Worm (Caenorhabditis elegans): Measurements from ENCODE around the gene E02A10.3.

The E02A10.3 gene

DNA sequence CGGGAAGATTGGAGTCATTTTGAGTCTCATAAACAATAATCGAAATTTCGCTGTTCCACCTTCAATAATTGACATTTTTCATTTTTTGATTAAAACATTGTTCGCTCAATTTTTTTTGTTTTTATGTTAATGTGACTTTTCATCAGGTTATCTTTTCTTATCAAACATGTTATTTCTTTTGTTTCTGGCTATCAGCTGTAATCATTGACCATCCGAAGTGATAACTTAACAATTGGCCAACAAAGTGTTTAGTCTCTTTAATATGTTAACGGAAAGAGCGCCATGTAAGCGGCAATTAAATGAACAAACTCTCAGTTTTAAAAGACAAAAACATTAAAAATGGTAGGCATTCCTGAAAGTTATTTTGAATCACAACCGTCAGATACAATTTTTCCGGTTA lies 54.7 kb downstream of the E02A10.3 start:
- TF ChIP-seq ztf-1 (GFP tag; conservative IDR thresholded peaks at IDR 0.05): no peak
- no peak for TF ChIP-seq ztf-11 (tag; optimal IDR thresholded peaks at IDR 0.05)
- TF ChIP-seq elt-1 (tag; optimal IDR thresholded peaks at IDR 0.05): no peak
- no peak for TF ChIP-seq zag-1 (tag; optimal IDR thresholded peaks at IDR 0.05)
- no peak for TF ChIP-seq peb-1 (tag; optimal IDR thresholded peaks at IDR 0.05)
- no peak for TF ChIP-seq nhr-21 (tag; optimal IDR thresholded peaks at IDR 0.05)
- TF ChIP-seq lin-11 (tag; optimal IDR thresholded peaks at IDR 0.05): no peak
- no peak for TF ChIP-seq ztf-4 (tag; optimal IDR thresholded peaks at IDR 0.05)
- no peak for TF ChIP-seq egl-27 (tag; optimal IDR thresholded peaks at IDR 0.05)
- no peak for TF ChIP-seq nhr-10 (tag; optimal IDR thresholded peaks at IDR 0.05)
- TF ChIP-seq sma-3 (GFP tag; optimal IDR thresholded peaks at IDR 0.05): no peak
- TF ChIP-seq mbf-1 (tag; optimal IDR thresholded peaks at IDR 0.05): no peak
- no peak for TF ChIP-seq unc-39 (tag; optimal IDR thresholded peaks at IDR 0.05)
- no peak for TF ChIP-seq lin-39 (tag; optimal IDR thresholded peaks at IDR 0.05)
- TF ChIP-seq crh-2 (tag; optimal IDR thresholded peaks at IDR 0.05): no peak
- no peak for TF ChIP-seq elt-3 (tag; optimal IDR thresholded peaks at IDR 0.05)

DNA sequence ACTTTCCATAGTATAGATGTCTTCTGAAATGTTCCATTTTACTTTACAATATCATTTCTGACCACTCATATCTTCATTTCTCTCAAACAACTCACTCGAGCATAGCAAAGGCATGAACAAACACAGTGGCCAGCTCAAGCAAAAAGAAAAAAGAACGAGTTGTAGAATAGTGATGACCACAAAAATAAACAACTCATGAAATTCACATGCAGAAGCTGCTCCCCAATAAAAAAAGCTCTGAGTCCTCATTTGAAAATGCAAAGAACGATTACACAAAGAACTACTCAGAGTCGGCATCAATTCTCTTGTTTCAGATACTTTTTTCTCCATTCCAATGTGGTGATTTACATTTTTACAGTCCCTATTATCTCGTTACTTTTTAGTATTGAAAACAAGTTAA lies 55.3 kb downstream of the E02A10.3 start:
- peak; percentile 55 for TF ChIP-seq sma-9 (GFP tag; optimal IDR thresholded peaks at IDR 0.05)
- TF ChIP-seq sma-9 (tag; optimal IDR thresholded peaks at IDR 0.05): no peak
- TF ChIP-seq lsy-2 (tag; optimal IDR thresholded peaks at IDR 0.05): no peak
- TF ChIP-seq lin-13 (GFP tag; optimal IDR thresholded peaks at IDR 0.05): no peak
- TF ChIP-seq nhr-77 (tag; optimal IDR thresholded peaks at IDR 0.05): no peak
- no peak for TF ChIP-seq ZK546.5 (tag; optimal IDR thresholded peaks at IDR 0.05)
- no peak for TF ChIP-seq egl-27 (tag; optimal IDR thresholded peaks at IDR 0.05)
- TF ChIP-seq mbf-1 (tag; optimal IDR thresholded peaks at IDR 0.05): no peak

DNA sequence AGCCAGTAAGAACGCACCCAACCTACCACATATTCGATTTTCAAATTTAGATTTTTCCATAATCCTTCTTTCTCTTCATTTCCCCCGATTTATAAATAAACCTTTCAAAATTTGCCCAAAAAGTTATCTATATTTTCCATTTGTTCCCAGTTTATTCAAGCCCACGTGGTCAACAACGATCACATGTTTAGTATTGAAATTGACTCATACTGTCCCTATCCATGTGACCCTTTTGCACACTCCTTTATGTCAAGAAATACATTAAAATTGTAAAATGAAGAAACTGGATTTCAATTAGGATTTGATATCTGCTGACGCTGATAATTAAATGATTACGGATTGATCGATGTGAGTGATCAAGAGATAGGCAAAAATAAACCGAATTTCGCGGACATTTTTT lies 55.8 kb downstream of the E02A10.3 start:
- TF ChIP-seq nhr-25 (tag; optimal IDR thresholded peaks at IDR 0.05): no peak
- TF ChIP-seq aly-2 (tag; optimal IDR thresholded peaks at IDR 0.05): no peak
- TF ChIP-seq nhr-129 (tag; optimal IDR thresholded peaks at IDR 0.05): peak; percentile 83
- TF ChIP-seq sma-3 (GFP tag; optimal IDR thresholded peaks at IDR 0.05): peak; percentile 92
- no peak for TF ChIP-seq ceh-82 (tag; optimal IDR thresholded peaks at IDR 0.05)
- TF ChIP-seq sma-9 (GFP tag; optimal IDR thresholded peaks at IDR 0.05): peak; percentile 91
- TF ChIP-seq sma-9 (tag; optimal IDR thresholded peaks at IDR 0.05): no peak
- TF ChIP-seq mdl-1 (tag; optimal IDR thresholded peaks at IDR 0.05): peak in 1 of 2 experiments; percentile 27
- TF ChIP-seq C34F6.9 (tag; optimal IDR thresholded peaks at IDR 0.05): peak; percentile 63
- TF ChIP-seq gmeb-1 (tag; optimal IDR thresholded peaks at IDR 0.05): peak; percentile 72
- TF ChIP-seq F13H6.1 (tag; optimal IDR thresholded peaks at IDR 0.05): no peak
- peak; percentile 4 for TF ChIP-seq ztf-4 (tag; optimal IDR thresholded peaks at IDR 0.05)
- TF ChIP-seq crh-2 (tag; optimal IDR thresholded peaks at IDR 0.05): peak; percentile 42
- peak; percentile 22 for TF ChIP-seq nhr-21 (tag; optimal IDR thresholded peaks at IDR 0.05)
- peak; percentile 15 for TF ChIP-seq fos-1 (tag; optimal IDR thresholded peaks at IDR 0.05)

DNA sequence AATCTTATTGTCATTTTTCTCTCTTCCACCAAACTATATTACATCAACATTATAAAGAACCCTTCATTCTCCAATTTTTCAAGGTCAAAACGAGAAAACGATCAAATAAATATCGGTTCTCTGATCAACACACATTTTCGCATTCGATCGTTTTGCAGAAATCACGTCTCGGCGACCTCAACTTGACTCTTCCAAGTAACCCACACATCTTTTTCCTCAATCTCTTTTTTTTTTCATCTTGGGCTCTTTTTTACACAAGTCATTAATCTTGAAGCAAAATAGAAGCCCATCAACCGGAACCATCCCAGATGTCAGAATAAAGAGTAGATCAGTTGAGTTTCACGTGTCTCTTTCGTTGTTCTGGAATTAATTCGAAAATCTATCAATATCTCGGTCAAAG lies 56.8 kb downstream of the E02A10.3 start:
- TF ChIP-seq sem-4 (tag; optimal IDR thresholded peaks at IDR 0.05) (peak; percentile 24), snpc-4 (tag; optimal IDR thresholded peaks at IDR 0.05) (no peak), nhr-77 (tag; optimal IDR thresholded peaks at IDR 0.05) (no peak), lin-13 (GFP tag; optimal IDR thresholded peaks at IDR 0.05) (no peak), egl-27 (tag; optimal IDR thresholded peaks at IDR 0.05) (no peak), nhr-23 (tag; optimal IDR thresholded peaks at IDR 0.05) (no peak), Y55F3AM.14 (GFP tag; optimal IDR thresholded peaks at IDR 0.05) (no peak), F13H6.1 (tag; optimal IDR thresholded peaks at IDR 0.05) (peak; percentile 41), ama-1 (optimal IDR thresholded peaks at IDR 0.05) (no peak), lin-11 (tag; optimal IDR thresholded peaks at IDR 0.05) (no peak), mab-5 (tag; optimal IDR thresholded peaks at IDR 0.05) (peak; percentile 17), nhr-11 (tag; optimal IDR thresholded peaks at IDR 0.05) (no peak), mdl-1 (tag; optimal IDR thresholded peaks at IDR 0.05) (no peak), nhr-25 (tag; optimal IDR thresholded peaks at IDR 0.05) (peak; percentile 71), elt-1 (tag; optimal IDR thresholded peaks at IDR 0.05) (no peak), lsy-2 (tag; optimal IDR thresholded peaks at IDR 0.05) (peak in 1 of 2 experiments; percentile 31), nhr-12 (tag; optimal IDR thresholded peaks at IDR 0.05) (no peak), sma-9 (GFP tag; optimal IDR thresholded peaks at IDR 0.05) (peak; percentile 62), sma-9 (tag; optimal IDR thresholded peaks at IDR 0.05) (no peak), nhr-129 (tag; optimal IDR thresholded peaks at IDR 0.05) (peak; percentile 55), alr-1 (tag; optimal IDR thresholded peaks at IDR 0.05) (no peak), gmeb-1 (tag; optimal IDR thresholded peaks at IDR 0.05) (no peak), ceh-16 (tag; optimal IDR thresholded peaks at IDR 0.05) (no peak), skn-1 (tag; optimal IDR thresholded peaks at IDR 0.05) (no peak), dmd-4 (tag; optimal IDR thresholded peaks at IDR 0.05) (no peak), nhr-21 (tag; optimal IDR thresholded peaks at IDR 0.05) (no peak), blmp-1 (tag; optimal IDR thresholded peaks at IDR 0.05; ENCODE audit: insufficient read depth) (no peak), nhr-10 (tag; optimal IDR thresholded peaks at IDR 0.05) (no peak), C34F6.9 (tag; optimal IDR thresholded peaks at IDR 0.05) (peak; percentile 3), elt-3 (tag; optimal IDR thresholded peaks at IDR 0.05) (no peak), unc-62 (GFP tag; optimal IDR thresholded peaks at IDR 0.05) (no peak), ceh-82 (tag; optimal IDR thresholded peaks at IDR 0.05) (no peak), mbf-1 (tag; optimal IDR thresholded peaks at IDR 0.05) (no peak), ZK546.5 (tag; optimal IDR thresholded peaks at IDR 0.05) (no peak), crh-2 (tag; optimal IDR thresholded peaks at IDR 0.05) (peak; percentile 16), sma-3 (GFP tag; optimal IDR thresholded peaks at IDR 0.05) (no peak), zag-1 (tag; optimal IDR thresholded peaks at IDR 0.05) (no peak)
